Fruit fly (Drosophila melanogaster) whole organism, embryonic: Measurements from ENCODE around the gene CG2182.

ENCODE experiments used
- Atf3 ChIP-seq: fragments of 200-800 bp; sonication (Bioruptor generic); optimal IDR thresholded peaks from 3 replicates; lab custom pipeline; 2016; ENCODE audit warnings: missing biosample characterization, missing genetic modification characterization
- Bgb ChIP-seq: fragments of 200-800 bp; sonication (Bioruptor generic); IDR thresholded peaks from 2 replicates; pipeline ENCODE4 v1.3.6; 2022; ENCODE audit warnings: missing biosample characterization, missing genetic modification characterization; ENCODE audit not compliant: partially characterized antibody
- CG10462 ChIP-seq: fragments of 200-800 bp; sonication (Bioruptor generic); optimal IDR thresholded peaks from 2 replicates; lab custom pipeline; 2016; ENCODE audit warnings: missing biosample characterization, missing genetic modification characterization
- CG11560 ChIP-seq: fragments of 200-800 bp; sonication (Bioruptor generic); IDR thresholded peaks from 3 replicates; pipeline ENCODE4 v1.3.6; 2022; ENCODE audit warnings: missing biosample characterization, missing genetic modification characterization
- CG13123 ChIP-seq: fragments of 200-800 bp; sonication (Bioruptor generic); optimal IDR thresholded peaks from 2 replicates; lab custom pipeline; 2016; ENCODE audit warnings: missing biosample characterization, missing genetic modification characterization
- CG14014 ChIP-seq: fragments of 200-800 bp; sonication (Bioruptor generic); IDR thresholded peaks from 2 replicates; pipeline ENCODE4 v1.3.6; 2022; ENCODE audit warnings: missing biosample characterization, missing genetic modification characterization
- CG14050 ChIP-seq: fragments of 200-800 bp; sonication (Bioruptor generic); IDR thresholded peaks from 3 replicates; pipeline ENCODE4 v1.3.6; 2022; ENCODE audit warnings: missing biosample characterization, missing genetic modification characterization
- CG14710 ChIP-seq: fragments of 200-800 bp; sonication (Bioruptor generic); optimal IDR thresholded peaks from 3 replicates; lab custom pipeline; 2019; ENCODE audit warnings: missing biosample characterization, mild to moderate bottlenecking, missing genetic modification characterization, moderate library complexity
- CG1647 ChIP-seq: fragments of 200-800 bp; sonication (Bioruptor generic); optimal IDR thresholded peaks from 3 replicates; lab custom pipeline; 2016; ENCODE audit warnings: missing biosample characterization, missing genetic modification characterization
- CG17385 ChIP-seq: fragments of 200-800 bp; sonication (Bioruptor generic); optimal IDR thresholded peaks from 3 replicates; lab custom pipeline; 2018; ENCODE audit warnings: missing biosample characterization, mild to moderate bottlenecking, missing genetic modification characterization
- CG17802 ChIP-seq: fragments of 200-800 bp; sonication (Bioruptor generic); optimal IDR thresholded peaks from 2 replicates; lab custom pipeline; 2018; ENCODE audit warnings: missing biosample characterization, mild to moderate bottlenecking, missing genetic modification characterization, moderate library complexity
- CG1832 ChIP-seq: fragments of 200-800 bp; sonication (Bioruptor generic); optimal IDR thresholded peaks from 2 replicates; lab custom pipeline; 2017; ENCODE audit warnings: missing biosample characterization, mild to moderate bottlenecking, missing genetic modification characterization, inconsistent platforms
- CG18476 ChIP-seq: fragments of 200-800 bp; sonication (Bioruptor generic); optimal IDR thresholded peaks from 2 replicates; lab custom pipeline; 2016; ENCODE audit warnings: missing biosample characterization, mild to moderate bottlenecking, missing genetic modification characterization
- CG34376 ChIP-seq: fragments of 200-800 bp; sonication (Bioruptor generic); optimal IDR thresholded peaks from 2 replicates; lab custom pipeline; 2018; ENCODE audit warnings: missing biosample characterization, mild to moderate bottlenecking, missing genetic modification characterization
- CG3995 ChIP-seq: fragments of 200-800 bp; sonication (Bioruptor generic); optimal IDR thresholded peaks from 3 replicates; lab custom pipeline; 2016; ENCODE audit warnings: missing biosample characterization, missing genetic modification characterization
- CG7745 ChIP-seq: fragments of 200-800 bp; sonication (Bioruptor generic); optimal IDR thresholded peaks from 2 replicates; lab custom pipeline; 2018; ENCODE audit warnings: missing biosample characterization, mild to moderate bottlenecking, missing genetic modification characterization, moderate library complexity
- CG8388 ChIP-seq: fragments of 200-800 bp; sonication (Bioruptor generic); optimal IDR thresholded peaks from 2 replicates; lab custom pipeline; 2019; ENCODE audit warnings: missing biosample characterization, mild to moderate bottlenecking, missing genetic modification characterization, moderate library complexity
- Dll ChIP-seq: fragments of 200-800 bp; sonication (Bioruptor generic); IDR thresholded peaks from 4 replicates; pipeline ENCODE4 v1.3.6; 2022; ENCODE audit warnings: missing biosample characterization, missing genetic modification characterization; ENCODE audit not compliant: partially characterized antibody
- Doc2 ChIP-seq: fragments of 200-800 bp; sonication (Bioruptor generic); IDR thresholded peaks from 2 replicates; pipeline ENCODE4 v1.3.6; 2022; ENCODE audit warnings: missing biosample characterization, missing genetic modification characterization
- Eip74EF ChIP-seq, 2 experiments: fragments of 200-800 bp in 1 of 2; fragments of >200 bp in 1 of 2; sonication (Bioruptor generic) in 1 of 2; optimal IDR thresholded peaks; 2 replicates each; lab custom pipeline; 2017 to 2019; ENCODE audit warnings: missing biosample characterization in 2 of 2, missing genetic modification characterization in 2 of 2, mild to moderate bottlenecking in 1 of 2, moderate library complexity in 1 of 2
- Fer1 ChIP-seq: fragments of 200-800 bp; sonication (Bioruptor generic); optimal IDR thresholded peaks from 2 replicates; lab custom pipeline; 2017; ENCODE audit warnings: missing biosample characterization, mild to moderate bottlenecking, missing genetic modification characterization
- Gug ChIP-seq: fragments of 200-800 bp; sonication (Bioruptor generic); IDR thresholded peaks from 4 replicates; pipeline ENCODE4 v1.3.6; 2022; ENCODE audit warnings: missing biosample characterization, missing genetic modification characterization
- Kr ChIP-seq: fragments of 200-800 bp; sonication (Bioruptor generic); optimal IDR thresholded peaks from 2 replicates; lab custom pipeline; 2017; ENCODE audit warnings: missing biosample characterization, mild to moderate bottlenecking, missing genetic modification characterization
- NC2α ChIP-seq: fragments of 200-800 bp; sonication (Bioruptor generic); optimal IDR thresholded peaks from 2 replicates; lab custom pipeline; 2016; ENCODE audit warnings: missing biosample characterization, missing genetic modification characterization
- NFAT ChIP-seq: fragments of 200-800 bp; sonication (Bioruptor generic); IDR thresholded peaks from 2 replicates; pipeline ENCODE4 v1.3.6; 2022; ENCODE audit warnings: missing biosample characterization, missing genetic modification characterization
- Rfx ChIP-seq: fragments of 200-800 bp; sonication (Bioruptor generic); IDR thresholded peaks from 2 replicates; pipeline ENCODE4 v1.3.6; 2022; ENCODE audit warnings: missing biosample characterization, missing genetic modification characterization
- Six4 ChIP-seq: fragments of 200-800 bp; sonication (Bioruptor generic); optimal IDR thresholded peaks from 2 replicates; lab custom pipeline; 2016; ENCODE audit warnings: missing biosample characterization, missing genetic modification characterization
- Ssrp ChIP-seq: fragments of 200-800 bp; sonication (Bioruptor generic); optimal IDR thresholded peaks from 2 replicates; lab custom pipeline; 2018; ENCODE audit warnings: missing biosample characterization, mild to moderate bottlenecking, missing genetic modification characterization, moderate library complexity
- Stat92E ChIP-seq, 3 experiments: fragments of >200 bp in 2 of 3; fragments of 200-800 bp in 1 of 3; sonication (Bioruptor generic) in 1 of 3; optimal IDR thresholded peaks; 2 replicates each; lab custom pipeline; 2017 to 2019; ENCODE audit warnings: missing biosample characterization in 3 of 3, missing genetic modification characterization in 3 of 3, mild to moderate bottlenecking in 1 of 3, moderate library complexity in 1 of 3
- Usf ChIP-seq: fragments of 200-800 bp; sonication (Bioruptor generic); optimal IDR thresholded peaks from 2 replicates; lab custom pipeline; 2017; ENCODE audit warnings: missing genotype, missing biosample characterization, missing genetic modification characterization
- YL-1 ChIP-seq: fragments of 200-800 bp; sonication (Bioruptor generic); optimal IDR thresholded peaks from 3 replicates; lab custom pipeline; 2017; ENCODE audit warnings: missing biosample characterization, mild to moderate bottlenecking, missing genetic modification characterization
- cato ChIP-seq: fragments of 200-800 bp; sonication (Bioruptor generic); optimal IDR thresholded peaks from 2 replicates; lab custom pipeline; 2016; ENCODE audit warnings: missing biosample characterization, missing genetic modification characterization, borderline replicate concordance
- ci ChIP-seq: fragments of 200-800 bp; sonication (Bioruptor generic); IDR thresholded peaks from 3 replicates; pipeline ENCODE4 v1.3.6; 2022; ENCODE audit warnings: missing biosample characterization, missing genetic modification characterization
- danr ChIP-seq: fragments of 200-800 bp; sonication (Bioruptor generic); IDR thresholded peaks from 2 replicates; pipeline ENCODE4 v1.3.6; 2022; ENCODE audit warnings: missing biosample characterization, missing genetic modification characterization
- ems ChIP-seq: fragments of 200-800 bp; sonication (Bioruptor generic); optimal IDR thresholded peaks from 3 replicates; lab custom pipeline; 2016; ENCODE audit warnings: missing biosample characterization, missing genetic modification characterization
- gsb ChIP-seq: fragments of 200-800 bp; sonication (Bioruptor generic); IDR thresholded peaks from 2 replicates; pipeline ENCODE4 v1.3.6; 2022; ENCODE audit warnings: missing biosample characterization, missing genetic modification characterization
- klu ChIP-seq: fragments of 200-800 bp; sonication (Bioruptor generic); IDR thresholded peaks from 2 replicates; pipeline ENCODE4 v1.3.6; 2022; ENCODE audit warnings: missing biosample characterization, missing genetic modification characterization
- org-1 ChIP-seq: fragments of 200-800 bp; sonication (Bioruptor generic); optimal IDR thresholded peaks from 2 replicates; lab custom pipeline; 2017; ENCODE audit warnings: missing biosample characterization, missing genetic modification characterization
- p53 ChIP-seq: fragments of 200-800 bp; sonication (Bioruptor generic); optimal IDR thresholded peaks from 2 replicates; lab custom pipeline; 2016; ENCODE audit warnings: missing biosample characterization, missing genetic modification characterization
- pan ChIP-seq, 4 experiments: fragments of >200 bp in 3 of 4; fragments of 200-800 bp in 1 of 4; sonication (Bioruptor generic) in 1 of 4; optimal IDR thresholded peaks in 3 of 4; IDR thresholded peaks in 1 of 4; 2 replicates each; pipeline versions ENCODE4 v1.3.6 to Lab custom; 2017 to 2022; ENCODE audit warnings: missing biosample characterization in 2 of 4, missing genetic modification characterization in 2 of 4, mixed read lengths in 1 of 4
- pho ChIP-seq: fragments of 200-800 bp; sonication (Bioruptor generic); optimal IDR thresholded peaks from 2 replicates; lab custom pipeline; 2016; ENCODE audit warnings: missing biosample characterization, missing genetic modification characterization
- prd ChIP-seq, 3 experiments: fragments of >200 bp in 2 of 3; fragments of 200-800 bp in 1 of 3; sonication (Bioruptor generic) in 1 of 3; optimal IDR thresholded peaks in 2 of 3; IDR thresholded peaks in 1 of 3; 2 replicates in 2 of 3; 3 replicates in 1 of 3; pipeline versions ENCODE4 v1.3.6 to Lab custom; 2017 to 2022; ENCODE audit warnings: missing biosample characterization in 1 of 3, missing genetic modification characterization in 1 of 3
- psq ChIP-seq: fragments of 200-800 bp; sonication (Bioruptor generic); optimal IDR thresholded peaks from 2 replicates; lab custom pipeline; 2017; ENCODE audit warnings: missing biosample characterization, missing genetic modification characterization
- sens ChIP-seq: fragments of 200-800 bp; sonication (Bioruptor generic); peaks from one replicate; lab custom pipeline; 2016; ENCODE audit warnings: missing biosample characterization, missing genetic modification characterization
- sens-2 ChIP-seq: fragments of 200-800 bp; sonication (Bioruptor generic); IDR thresholded peaks from 2 replicates; pipeline ENCODE4 v1.3.6; 2022; ENCODE audit warnings: missing biosample characterization, missing genetic modification characterization
- tll ChIP-seq, 2 experiments: fragments of 200-800 bp in 1 of 2; fragments of >200 bp in 1 of 2; sonication (Bioruptor generic) in 1 of 2; optimal IDR thresholded peaks; 2 replicates each; lab custom pipeline; 2017 to 2019; ENCODE audit warnings: missing biosample characterization in 2 of 2, missing genetic modification characterization in 2 of 2, mild to moderate bottlenecking in 1 of 2, moderate library complexity in 1 of 2
- tx ChIP-seq: fragments of 200-800 bp; sonication (Bioruptor generic); optimal IDR thresholded peaks from 2 replicates; lab custom pipeline; 2016; ENCODE audit warnings: missing biosample characterization, missing genetic modification characterization
- unc-4 ChIP-seq: fragments of 200-800 bp; sonication (Bioruptor generic); IDR thresholded peaks from 2 replicates; pipeline ENCODE4 v1.3.6; 2022; ENCODE audit warnings: missing biosample characterization, missing genetic modification characterization; ENCODE audit not compliant: partially characterized antibody
- wek ChIP-seq: fragments of 200-800 bp; sonication (Bioruptor generic); optimal IDR thresholded peaks from 3 replicates; lab custom pipeline; 2018; ENCODE audit warnings: missing biosample characterization, mild to moderate bottlenecking, missing genetic modification characterization, moderate library complexity

Gene CG2182

DNA sequence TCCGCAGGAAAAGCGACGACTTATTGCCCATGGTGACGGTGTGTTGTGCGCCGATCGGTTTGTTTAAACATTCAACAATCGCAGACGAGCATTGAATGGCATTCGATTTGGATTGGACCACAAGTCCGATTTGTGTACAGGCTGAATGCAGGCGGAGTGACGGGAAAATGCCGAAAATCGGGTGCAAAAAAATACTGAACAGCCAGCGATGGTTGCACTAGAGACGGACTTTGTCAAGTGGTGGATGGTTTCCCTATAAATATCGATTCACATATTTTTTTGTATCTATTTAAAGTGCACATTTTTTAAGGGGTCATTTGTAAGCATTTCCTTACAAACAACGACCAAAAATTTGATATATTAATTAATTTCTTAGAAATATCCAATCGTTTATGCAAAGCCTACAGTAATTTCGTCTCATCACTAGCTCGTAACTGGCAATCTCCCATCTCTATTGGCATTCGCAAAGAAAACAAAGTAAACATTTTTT lies 5.0 kb downstream of the CG2182 start, which contains the start of the genes elm and MED27 (continued):
- TF ChIP-seq CG14050 (GFP tag; lab: Robert Waterston, UW), result peak; percentile 90
- TF ChIP-seq Atf3, result peak; percentile 87
- TF ChIP-seq prd (optimal IDR thresholded peaks at IDR 0.05; lab: Kevin White, UChicago), result no peak
- peak; percentile 98 for TF ChIP-seq prd (GFP tag; IDR thresholded peaks at IDR 0.05; lab: Robert Waterston, UW)
- peak; percentile 80 for TF ChIP-seq CG17385 (GFP tag; lab: Kevin White, UChicago)
- TF ChIP-seq klu (GFP tag; lab: Robert Waterston, UW), result peak; percentile 94
- TF ChIP-seq CG14710 (tag; lab: Kevin White, UChicago), result peak; percentile 96
- peak; percentile 79 for TF ChIP-seq gsb
- peak; percentile 95 for TF ChIP-seq unc-4
- TF ChIP-seq CG8388 (GFP tag; lab: Kevin White, UChicago), result peak; percentile 88
- peak; percentile 66 for TF ChIP-seq CG3995
- TF ChIP-seq org-1 (GFP tag; lab: Kevin White, UChicago), result peak; percentile 61
- TF ChIP-seq CG7745 (tag; lab: Kevin White, UChicago), result no peak
- TF ChIP-seq Kr (GFP tag; lab: Kevin White, UChicago), result no peak
- TF ChIP-seq CG18476 (GFP tag; lab: Kevin White, UChicago), result peak; percentile 92
- TF ChIP-seq psq (GFP tag; lab: Kevin White, UChicago), result peak; percentile 80
- peak; percentile 94 for TF ChIP-seq ems (GFP tag; lab: Kevin White, UChicago)
- TF ChIP-seq CG17802 (tag; lab: Kevin White, UChicago), result peak; percentile 73
- TF ChIP-seq Fer1, result peak; percentile 88
- TF ChIP-seq Usf (GFP tag; lab: Kevin White, UChicago), result peak; percentile 87
- peak; percentile 96 for TF ChIP-seq Gug (GFP tag; lab: Robert Waterston, UW)
- TF ChIP-seq CG13123, result peak; percentile 89
- peak; percentile 93 for TF ChIP-seq CG14014
- TF ChIP-seq p53, result peak; percentile 63
- TF ChIP-seq sens (GFP tag; lab: Kevin White, UChicago), result peak; percentile 99
- peak; percentile 94 for TF ChIP-seq Ssrp
- peak; percentile 79 for TF ChIP-seq NC2α (GFP tag; lab: Kevin White, UChicago)
- TF ChIP-seq tll (GFP tag; optimal IDR thresholded peaks at IDR 0.05; lab: Kevin White, UChicago), result peak; percentile 41 to 83
- TF ChIP-seq Stat92E (GFP tag; optimal IDR thresholded peaks at IDR 0.05; lab: Kevin White, UChicago), result peak in 1 of 3 experiments; percentile 69
- no peak for TF ChIP-seq pan (optimal IDR thresholded peaks at IDR 0.05; lab: Kevin White, UChicago)
- TF ChIP-seq pan (GFP tag; optimal IDR thresholded peaks at IDR 0.05 in 1 of 2, IDR thresholded peaks at IDR 0.05 in 1 of 2), result peak in 1 of 2 experiments; percentile 89
- peak; percentile 73; the same call in 1 of the 2 replicates for TF ChIP-seq sens-2 (GFP tag; lab: Robert Waterston, UW)
- peak; percentile 96 for TF ChIP-seq Rfx (GFP tag; lab: Robert Waterston, UW)
- peak; percentile 0 for TF ChIP-seq wek (GFP tag; lab: Kevin White, UChicago)
- peak; percentile 94 for TF ChIP-seq NFAT
- peak; percentile 89 for TF ChIP-seq CG1647 (GFP tag; lab: Kevin White, UChicago)
- TF ChIP-seq CG11560 (tag; lab: Robert Waterston, UW), result peak; percentile 83
- no peak for TF ChIP-seq CG1832
- TF ChIP-seq cato (GFP tag; lab: Kevin White, UChicago), result peak; percentile 91
- TF ChIP-seq Doc2, result peak; percentile 72
- TF ChIP-seq CG34376 (GFP tag; lab: Kevin White, UChicago), result peak; percentile 83
- peak; percentile 88 for TF ChIP-seq CG10462 (GFP tag; lab: Kevin White, UChicago)
- TF ChIP-seq YL-1 (GFP tag; lab: Kevin White, UChicago), result peak; percentile 76
- peak in 1 of 2 experiments; percentile 64 for TF ChIP-seq Eip74EF (GFP tag; optimal IDR thresholded peaks at IDR 0.05; lab: Kevin White, UChicago)
- TF ChIP-seq pho, result peak; percentile 94
- TF ChIP-seq Six4 (GFP tag; lab: Kevin White, UChicago), result peak; percentile 85
- TF ChIP-seq Bgb (GFP tag; lab: Robert Waterston, UW), result peak; percentile 86
- peak; percentile 92 for TF ChIP-seq tx
- peak; percentile 98 for TF ChIP-seq Dll (GFP tag; lab: Robert Waterston, UW)
- peak; percentile 92 for TF ChIP-seq danr (GFP tag; lab: Robert Waterston, UW)
- TF ChIP-seq ci (GFP tag; lab: Robert Waterston, UW), result peak; percentile 91
